Worm (Caenorhabditis elegans) whole organism, midembryonic: ENCODE results near the gene B0302.5.
A peak's percentile ranks its signal among the peaks of the same experiment; 100 is the strongest.

Experiments
- T22C8.4 ChIP-seq: fragments of 200-800 bp; sonication (Bioruptor generic); IDR thresholded peaks from 2 replicates; pipeline ENCODE4 v1.3.6; 2022; ENCODE audit warnings: missing genetic modification characterization, missing compliant biosample characterization
- cog-1 ChIP-seq: sonication (generic microtip); optimal IDR thresholded peaks from 2 replicates; lab custom pipeline; 2016; ENCODE audit warnings: missing genetic modification characterization, missing compliant biosample characterization
- flt-1 ChIP-seq: fragments of 200-800 bp; sonication (Bioruptor generic); IDR thresholded peaks from 2 replicates; pipeline ENCODE4 v1.3.6; 2022; ENCODE audit warnings: missing genetic modification characterization, missing compliant biosample characterization
- klf-2 ChIP-seq: fragments of 200-800 bp; sonication (Bioruptor generic); conservative IDR thresholded peaks from 2 replicates; pipeline ENCODE4 v1.3.6; 2022; ENCODE audit warnings: missing genetic modification reagents, missing genetic modification characterization, missing compliant biosample characterization
- med-1 ChIP-seq: sonication (generic microtip); optimal IDR thresholded peaks from 2 replicates; lab custom pipeline; 2017; ENCODE audit warnings: missing genetic modification characterization, mild to moderate bottlenecking, missing compliant biosample characterization, antibody characterized with exemption, missing genetic modification reagents; ENCODE audit not compliant: insufficient read depth
- ref-1 ChIP-seq: fragments of 200-800 bp; sonication (Bioruptor generic); conservative IDR thresholded peaks from 2 replicates; pipeline ENCODE4 v1.3.6; 2022; ENCODE audit warnings: missing genetic modification reagents, missing genetic modification characterization, missing compliant biosample characterization
- tab-1 ChIP-seq: fragments of 200-800 bp; sonication (Bioruptor generic); IDR thresholded peaks from 2 replicates; pipeline ENCODE4 v1.3.6; 2022; ENCODE audit warnings: missing genetic modification characterization, missing compliant biosample characterization
- ztf-23 ChIP-seq: fragments of 200-800 bp; sonication (Bioruptor generic); IDR thresholded peaks from 2 replicates; pipeline ENCODE4 v1.3.6; 2022; ENCODE audit warnings: missing genetic modification reagents, missing genetic modification characterization, missing compliant biosample characterization
- ztf-29 ChIP-seq: fragments of 200-800 bp; sonication (Bioruptor generic); IDR thresholded peaks from 2 replicates; pipeline ENCODE4 v1.3.6; 2022; ENCODE audit warnings: missing genetic modification reagents, missing genetic modification characterization, missing compliant biosample characterization

B0302.5 gene

DNA sequence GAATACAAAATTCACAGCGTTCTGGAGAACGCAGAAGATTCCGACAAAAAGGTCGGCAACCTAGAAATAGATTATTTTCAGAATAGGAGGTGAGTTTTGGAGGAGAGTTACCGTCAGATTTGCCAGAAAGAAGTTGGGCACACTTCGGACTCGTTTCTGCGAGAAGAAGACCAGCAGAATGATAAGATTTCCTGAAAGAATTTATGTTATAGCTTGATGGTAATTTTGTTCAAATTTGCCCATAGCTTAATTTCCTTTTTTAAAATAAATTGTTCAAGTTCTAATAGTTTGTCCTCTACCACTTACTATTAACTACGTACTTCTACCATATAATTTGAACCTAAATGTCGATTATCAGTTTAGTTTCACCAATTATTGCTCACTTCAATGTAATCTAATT lies 37.8 kb downstream of the B0302.5 start:
- no peak for TF ChIP-seq ref-1 (GFP tag; lab: Robert Waterston, UW)
- no peak for TF ChIP-seq med-1
- no peak for TF ChIP-seq ztf-23 (GFP tag; lab: Robert Waterston, UW)
- no peak for TF ChIP-seq cog-1 (tag; lab: Kevin White, UChicago)
- no peak for TF ChIP-seq tab-1 (GFP tag; lab: Robert Waterston, UW)
- no peak for TF ChIP-seq flt-1
- no peak for TF ChIP-seq klf-2 (GFP tag; lab: Robert Waterston, UW)
- no peak for TF ChIP-seq ztf-29 (GFP tag; lab: Robert Waterston, UW)
- TF ChIP-seq T22C8.4 (GFP tag; lab: Robert Waterston, UW), result no peak

DNA sequence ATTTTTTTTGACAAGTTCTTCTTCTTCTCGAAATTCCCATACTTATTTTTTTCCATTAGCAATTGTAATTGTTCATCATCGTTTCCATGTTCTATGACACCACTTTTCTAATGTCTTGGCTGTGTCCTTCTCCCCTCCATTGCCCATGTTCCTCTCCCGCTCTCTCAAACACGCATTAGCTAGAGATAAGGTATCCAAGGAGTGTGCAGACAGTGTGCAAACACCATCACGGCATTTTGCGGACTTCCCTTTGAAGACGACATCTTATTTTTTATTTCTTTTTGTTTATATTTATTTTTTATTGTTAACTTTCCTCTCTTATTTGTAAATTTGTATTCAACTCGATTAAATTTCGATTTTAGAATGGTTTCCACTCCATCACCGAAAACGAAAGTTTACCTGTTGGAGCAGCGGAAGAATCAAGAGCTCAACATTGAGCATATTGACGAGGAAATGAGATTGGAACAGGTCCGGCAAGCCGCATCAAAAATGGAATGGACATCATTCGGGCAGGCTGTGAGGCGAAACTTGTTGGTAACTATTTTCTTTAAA lies 43.7 kb downstream of the B0302.5 start, which contains the start of gene mdt-1.2:
Gene mdt-1.2 (plus strand): TSS at position 363 of the 552 bp plus-strand sequence.
- TF ChIP-seq T22C8.4 (GFP tag; lab: Robert Waterston, UW) (no peak), tab-1 (GFP tag; lab: Robert Waterston, UW) (0 out of 2 replicates have a peak, but pooled peaks have one; percentile 35), cog-1 (tag; lab: Kevin White, UChicago) (peak; percentile 71), flt-1 (peak; percentile 62; the same call in 1 of the 2 replicates)

DNA sequence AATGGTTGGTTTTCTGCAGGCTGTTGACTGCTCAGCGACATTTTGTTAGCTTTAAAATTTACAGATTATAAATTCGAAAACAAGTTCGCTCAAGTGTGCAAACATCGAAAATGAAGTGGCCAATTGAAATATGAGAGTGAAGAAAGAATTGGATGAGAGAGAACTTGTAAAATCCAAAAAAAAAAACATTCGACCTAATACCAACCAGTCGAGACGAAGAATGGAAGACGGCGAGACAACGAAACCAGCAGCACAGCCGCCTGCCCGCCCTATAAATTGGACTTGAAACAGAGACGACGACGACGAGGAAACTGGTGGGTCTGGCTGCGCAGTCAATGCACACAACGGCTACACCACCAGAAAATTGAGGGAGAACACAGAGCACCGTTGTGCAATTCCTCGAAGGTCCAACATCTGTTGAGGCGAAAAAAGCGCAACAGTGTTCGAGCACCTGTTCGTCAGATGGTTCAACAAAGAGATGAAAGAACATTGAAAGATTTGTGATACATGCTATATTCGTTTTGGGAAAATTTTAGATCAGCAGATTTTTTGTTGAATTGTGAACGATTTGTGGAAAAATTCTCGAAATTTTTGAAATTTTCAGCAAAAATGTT lies 45.0 kb downstream of the B0302.5 start, which contains the start of gene T23C6.4:
Gene T23C6.4 (minus strand): TSS at position 51 of the 614 bp plus-strand sequence.
- TF ChIP-seq klf-2 (GFP tag; lab: Robert Waterston, UW) (no peak), ztf-23 (GFP tag; lab: Robert Waterston, UW) (0 out of 2 replicates have a peak, but pooled peaks have one; percentile 38)

DNA sequence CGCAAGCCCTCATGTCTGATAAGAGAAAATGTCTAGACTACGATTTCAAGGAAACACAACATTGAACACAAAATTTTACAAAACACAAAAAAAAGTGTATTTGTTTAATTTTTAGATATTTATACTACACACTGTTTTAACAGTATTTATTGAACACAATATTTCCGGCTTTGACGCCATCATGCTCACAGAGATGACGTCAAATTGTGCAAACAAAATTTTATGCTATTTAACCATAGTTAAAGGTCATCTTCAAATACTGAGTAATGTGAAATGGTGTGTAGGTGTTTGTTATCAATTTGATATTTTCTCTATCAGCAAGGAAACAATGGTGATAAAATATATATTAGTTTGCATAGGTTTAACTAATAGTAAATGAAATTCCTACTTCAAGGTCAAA lies 48.4 kb downstream of the B0302.5 start:
- TF ChIP-seq cog-1 (tag; lab: Kevin White, UChicago) (no peak), klf-2 (GFP tag; lab: Robert Waterston, UW) (no peak), ztf-23 (GFP tag; lab: Robert Waterston, UW) (no peak), med-1 (no peak), flt-1 (no peak), ztf-29 (GFP tag; lab: Robert Waterston, UW) (no peak), tab-1 (GFP tag; lab: Robert Waterston, UW) (no peak), T22C8.4 (GFP tag; lab: Robert Waterston, UW) (no peak), ref-1 (GFP tag; lab: Robert Waterston, UW) (no peak)
